Worm (Caenorhabditis elegans) whole organism, late embryonic: Measurements from ENCODE around the gene F35E12.9.

Experiments used
- C38D4.7 ChIP-seq: fragments of 200-800 bp; sonication (Bioruptor generic); optimal IDR thresholded peaks from 2 replicates; lab custom pipeline; 2018; ENCODE audit warnings: mild to moderate bottlenecking, missing genetic modification characterization, moderate library complexity, missing compliant biosample characterization
- ama-1 ChIP-seq: fragments of 150-350 bp; optimal IDR thresholded peaks from 2 replicates; lab custom pipeline; 2014
- ceh-2 ChIP-seq: sonication (generic microtip); optimal IDR thresholded peaks from 2 replicates; lab custom pipeline; 2016; ENCODE audit warnings: missing genotype, missing genetic modification characterization, missing compliant biosample characterization
- ceh-48 ChIP-seq: sonication (generic microtip); optimal IDR thresholded peaks from 2 replicates; lab custom pipeline; 2016; ENCODE audit warnings: missing genetic modification characterization, inconsistent platforms, missing compliant biosample characterization
- dmd-4 ChIP-seq: sonication (generic microtip); optimal IDR thresholded peaks from 2 replicates; lab custom pipeline; 2016; ENCODE audit warnings: borderline replicate concordance, missing genetic modification characterization, missing compliant biosample characterization
- elt-2 ChIP-seq: sonication (generic microtip); optimal IDR thresholded peaks from 2 replicates; lab custom pipeline; 2016; ENCODE audit warnings: missing genetic modification reagents, missing genetic modification characterization, missing compliant biosample characterization
- hlh-8 ChIP-seq: sonication (generic microtip); optimal IDR thresholded peaks from 2 replicates; lab custom pipeline; 2016; ENCODE audit warnings: missing genotype, missing genetic modification characterization, missing compliant biosample characterization
- nfya-1 ChIP-seq: sonication (generic microtip); optimal IDR thresholded peaks from 2 replicates; lab custom pipeline; 2017; ENCODE audit warnings: missing genetic modification characterization, mild to moderate bottlenecking, missing compliant biosample characterization, antibody characterized with exemption, moderate library complexity
- pha-2 ChIP-seq: sonication (generic microtip); optimal IDR thresholded peaks from 2 replicates; lab custom pipeline; 2017; ENCODE audit warnings: mild to moderate bottlenecking, missing genetic modification characterization, missing compliant biosample characterization
- sox-2 ChIP-seq: fragments of 200-800 bp; sonication (Bioruptor generic); IDR thresholded peaks from 2 replicates; pipeline ENCODE4 v1.3.6; 2022; ENCODE audit warnings: missing genetic modification reagents, missing genetic modification characterization, missing compliant biosample characterization
- unc-86 ChIP-seq: sonication (generic microtip); optimal IDR thresholded peaks from 2 replicates; lab custom pipeline; 2016; ENCODE audit warnings: missing genetic modification characterization, missing compliant biosample characterization
- zip-5 ChIP-seq: sonication (generic microtip); optimal IDR thresholded peaks from 2 replicates; lab custom pipeline; 2016; ENCODE audit warnings: missing genetic modification characterization, missing compliant biosample characterization

ce11 chrV:13768388-13768787 lies 23.5 kb upstream of the F35E12.9 start, which contains the start of gene F20G2.3:
- TF ChIP-seq dmd-4 (tag; lab: Kevin White, UChicago) (no peak), hlh-8 (tag; lab: Kevin White, UChicago) (no peak), pha-2 (no peak), zip-5 (tag; lab: Kevin White, UChicago) (no peak), C38D4.7 (no peak), ama-1 (lab: Kevin White, UChicago) (no peak), ceh-48 (no peak), unc-86 (tag; lab: Kevin White, UChicago) (no peak), ceh-2 (no peak), nfya-1 (tag; lab: Kevin White, UChicago) (no peak), sox-2 (GFP tag; lab: Robert Waterston, UW) (no peak), elt-2 (tag; lab: Kevin White, UChicago) (no peak)
